Fruit fly (Drosophila melanogaster) whole organism, embryonic: ENCODE data around the gene Ror.

ENCODE experiments used
- Antp ChIP-seq: fragments of 200-800 bp; sonication (Bioruptor generic); optimal IDR thresholded peaks from 3 replicates; lab custom pipeline; 2016; ENCODE audit warnings: missing biosample characterization, missing genetic modification characterization
- Atf6 ChIP-seq: fragments of 200-800 bp; sonication (Bioruptor generic); IDR thresholded peaks from 2 replicates; pipeline ENCODE4 v1.3.6; 2022; ENCODE audit warnings: missing biosample characterization, missing genetic modification characterization
- Bdp1 ChIP-seq: fragments of 200-800 bp; sonication (Bioruptor generic); optimal IDR thresholded peaks from 3 replicates; lab custom pipeline; 2016; ENCODE audit warnings: missing biosample characterization, missing genetic modification characterization
- CG11504 ChIP-seq: fragments of 200-800 bp; sonication (Bioruptor generic); optimal IDR thresholded peaks from 3 replicates; lab custom pipeline; 2019; ENCODE audit warnings: missing biosample characterization, mild to moderate bottlenecking, missing genetic modification characterization, moderate library complexity
- CG12659 ChIP-seq: fragments of 200-800 bp; sonication (Bioruptor generic); optimal IDR thresholded peaks from 3 replicates; lab custom pipeline; 2017; ENCODE audit warnings: mild to moderate bottlenecking, missing biosample characterization, missing genetic modification reagents, missing genetic modification characterization
- CG13296 ChIP-seq: fragments of 200-800 bp; sonication (Bioruptor generic); optimal IDR thresholded peaks from 3 replicates; lab custom pipeline; 2018; ENCODE audit warnings: missing biosample characterization, mild to moderate bottlenecking, missing genetic modification characterization
- CG14667 ChIP-seq: fragments of 200-800 bp; sonication (Bioruptor generic); IDR thresholded peaks from 2 replicates; pipeline ENCODE4 v1.3.6; 2022; ENCODE audit warnings: missing biosample characterization, missing genetic modification characterization
- CG16779 ChIP-seq: fragments of 200-800 bp; sonication (Bioruptor generic); IDR thresholded peaks from 2 replicates; pipeline ENCODE4 v1.3.6; 2022; ENCODE audit warnings: missing biosample characterization, missing genetic modification characterization
- CG17802 ChIP-seq: fragments of 200-800 bp; sonication (Bioruptor generic); optimal IDR thresholded peaks from 2 replicates; lab custom pipeline; 2018; ENCODE audit warnings: missing biosample characterization, mild to moderate bottlenecking, missing genetic modification characterization, moderate library complexity
- CG1832 ChIP-seq: fragments of 200-800 bp; sonication (Bioruptor generic); optimal IDR thresholded peaks from 2 replicates; lab custom pipeline; 2017; ENCODE audit warnings: missing biosample characterization, mild to moderate bottlenecking, missing genetic modification characterization, inconsistent platforms
- CG2712 ChIP-seq: fragments of 200-800 bp; optimal IDR thresholded peaks from 3 replicates; lab custom pipeline; 2019; ENCODE audit warnings: missing biosample characterization, mild to moderate bottlenecking, missing genetic modification characterization, moderate library complexity
- CG30020 ChIP-seq: fragments of 200-800 bp; optimal IDR thresholded peaks from 2 replicates; lab custom pipeline; 2019; ENCODE audit warnings: missing biosample characterization, mild to moderate bottlenecking, missing genetic modification characterization, moderate library complexity
- CG33557 ChIP-seq: fragments of 200-800 bp; sonication (Bioruptor generic); optimal IDR thresholded peaks from 2 replicates; lab custom pipeline; 2019; ENCODE audit warnings: missing biosample characterization, mild to moderate bottlenecking, missing genetic modification characterization, moderate library complexity
- CG4282 ChIP-seq: fragments of 200-800 bp; sonication (Bioruptor generic); optimal IDR thresholded peaks from 2 replicates; lab custom pipeline; 2016; ENCODE audit warnings: missing biosample characterization, missing genetic modification characterization
- CG6254 ChIP-seq: fragments of 200-800 bp; sonication (Bioruptor generic); optimal IDR thresholded peaks from 3 replicates; lab custom pipeline; 2017; ENCODE audit warnings: mild to moderate bottlenecking, missing biosample characterization, missing genetic modification reagents, missing genetic modification characterization
- CG6791 ChIP-seq: fragments of 200-800 bp; sonication (Bioruptor generic); IDR thresholded peaks from 3 replicates; pipeline ENCODE4 v1.3.6; 2022; ENCODE audit warnings: missing biosample characterization, missing genetic modification characterization; ENCODE audit not compliant: partially characterized antibody
- CG8924 ChIP-seq: fragments of 200-800 bp; optimal IDR thresholded peaks from 3 replicates; lab custom pipeline; 2019; ENCODE audit warnings: missing biosample characterization, mild to moderate bottlenecking, missing genetic modification characterization, moderate library complexity
- CG9609 ChIP-seq: fragments of 200-800 bp; sonication (Bioruptor generic); optimal IDR thresholded peaks from 3 replicates; lab custom pipeline; 2016; ENCODE audit warnings: missing biosample characterization, missing genetic modification characterization
- CTCF ChIP-seq: fragments of 200-800 bp; sonication (Bioruptor generic); optimal IDR thresholded peaks from 2 replicates; lab custom pipeline; 2017; ENCODE audit warnings: missing biosample characterization, mild to moderate bottlenecking, missing genetic modification characterization, moderate library complexity
- D19B ChIP-seq: fragments of 200-800 bp; sonication (Bioruptor generic); optimal IDR thresholded peaks from 2 replicates; lab custom pipeline; 2017; ENCODE audit warnings: missing biosample characterization, mild to moderate bottlenecking, missing genetic modification characterization
- Dp ChIP-seq: fragments of 200-800 bp; sonication (Bioruptor generic); optimal IDR thresholded peaks from 2 replicates; lab custom pipeline; 2018; ENCODE audit warnings: missing biosample characterization, mild to moderate bottlenecking, missing genetic modification characterization, moderate library complexity
- Hmr ChIP-seq: fragments of 200-800 bp; sonication (Bioruptor generic); optimal IDR thresholded peaks from 3 replicates; lab custom pipeline; 2017; ENCODE audit warnings: mild to moderate bottlenecking, missing biosample characterization, missing genetic modification reagents, missing genetic modification characterization
- Hr78 ChIP-seq, 2 experiments: fragments of 200-800 bp in 1 of 2; fragments of >200 bp in 1 of 2; sonication (Bioruptor generic) in 1 of 2; optimal IDR thresholded peaks; 2 replicates each; lab custom pipeline; 2017 to 2019; ENCODE audit warnings: missing biosample characterization in 2 of 2, missing genetic modification characterization in 2 of 2, mild to moderate bottlenecking in 1 of 2, moderate library complexity in 1 of 2
- Meics ChIP-seq: fragments of 200-800 bp; sonication (Bioruptor generic); optimal IDR thresholded peaks from 2 replicates; lab custom pipeline; 2017; ENCODE audit warnings: missing biosample characterization, mild to moderate bottlenecking, missing genetic modification characterization
- NFAT ChIP-seq: fragments of 200-800 bp; sonication (Bioruptor generic); IDR thresholded peaks from 2 replicates; pipeline ENCODE4 v1.3.6; 2022; ENCODE audit warnings: missing biosample characterization, missing genetic modification characterization
- Rfx ChIP-seq: fragments of 200-800 bp; sonication (Bioruptor generic); IDR thresholded peaks from 2 replicates; pipeline ENCODE4 v1.3.6; 2022; ENCODE audit warnings: missing biosample characterization, missing genetic modification characterization
- Sry-β ChIP-seq: fragments of 200-800 bp; sonication (Bioruptor generic); optimal IDR thresholded peaks from 2 replicates; lab custom pipeline; 2018; ENCODE audit warnings: missing biosample characterization, mild to moderate bottlenecking, missing genetic modification characterization, moderate library complexity
- Ssrp ChIP-seq: fragments of 200-800 bp; sonication (Bioruptor generic); optimal IDR thresholded peaks from 2 replicates; lab custom pipeline; 2018; ENCODE audit warnings: missing biosample characterization, mild to moderate bottlenecking, missing genetic modification characterization, moderate library complexity
- Xbp1 ChIP-seq: fragments of 200-800 bp; sonication (Bioruptor generic); optimal IDR thresholded peaks from 3 replicates; lab custom pipeline; 2016; ENCODE audit warnings: missing biosample characterization, mild to moderate bottlenecking, missing genetic modification characterization
- bab2 ChIP-seq: fragments of 200-800 bp; sonication (Bioruptor generic); optimal IDR thresholded peaks from 2 replicates; lab custom pipeline; 2016; ENCODE audit warnings: missing biosample characterization, missing genetic modification characterization
- bigmax ChIP-seq: fragments of 200-800 bp; sonication (Bioruptor generic); optimal IDR thresholded peaks from 2 replicates; lab custom pipeline; 2018; ENCODE audit warnings: missing biosample characterization, mild to moderate bottlenecking, missing genetic modification characterization
- btn ChIP-seq: fragments of 200-800 bp; sonication (Bioruptor generic); optimal IDR thresholded peaks from 2 replicates; lab custom pipeline; 2016; ENCODE audit warnings: missing biosample characterization, missing genetic modification characterization
- chif ChIP-seq, 2 experiments: fragments of 200-800 bp; sonication (Bioruptor generic); optimal IDR thresholded peaks; 3 replicates each; lab custom pipeline; 2016; ENCODE audit warnings: missing biosample characterization in 2 of 2, missing genetic modification characterization in 2 of 2
- dan ChIP-seq: fragments of 200-800 bp; sonication (Bioruptor generic); IDR thresholded peaks from 2 replicates; pipeline ENCODE4 v1.3.6; 2022; ENCODE audit warnings: missing biosample characterization, missing genetic modification characterization
- dm ChIP-seq: fragments of 200-800 bp; sonication (Bioruptor generic); optimal IDR thresholded peaks from 3 replicates; lab custom pipeline; 2016; ENCODE audit warnings: missing biosample characterization, missing genetic modification characterization
- dmrt99B ChIP-seq: fragments of 200-800 bp; sonication (Bioruptor generic); optimal IDR thresholded peaks from 2 replicates; lab custom pipeline; 2018; ENCODE audit warnings: missing biosample characterization, mild to moderate bottlenecking, missing genetic modification characterization, moderate library complexity
- gcm ChIP-seq: fragments of 200-800 bp; sonication (Bioruptor generic); optimal IDR thresholded peaks from 2 replicates; lab custom pipeline; 2019; ENCODE audit warnings: missing biosample characterization, mild to moderate bottlenecking, missing genetic modification characterization, moderate library complexity
- grau ChIP-seq: fragments of 200-800 bp; optimal IDR thresholded peaks from 3 replicates; lab custom pipeline; 2019; ENCODE audit warnings: missing biosample characterization, mild to moderate bottlenecking, missing genetic modification characterization, moderate library complexity
- h ChIP-seq: fragments of >200 bp; optimal IDR thresholded peaks from 2 replicates; lab custom pipeline; 2017
- inv ChIP-seq: fragments of 200-800 bp; sonication (Bioruptor generic); IDR thresholded peaks from 2 replicates; pipeline ENCODE4 v1.3.6; 2022; ENCODE audit warnings: missing biosample characterization, missing genetic modification characterization; ENCODE audit not compliant: partially characterized antibody
- knrl ChIP-seq: fragments of 200-800 bp; sonication (Bioruptor generic); IDR thresholded peaks from 3 replicates; pipeline ENCODE4 v1.3.6; 2022; ENCODE audit warnings: missing biosample characterization, missing genetic modification characterization; ENCODE audit not compliant: partially characterized antibody
- onecut ChIP-seq: fragments of 200-800 bp; sonication (Bioruptor generic); IDR thresholded peaks from 2 replicates; pipeline ENCODE4 v1.3.6; 2022; ENCODE audit warnings: missing biosample characterization, missing genetic modification characterization
- pan ChIP-seq, 4 experiments: fragments of >200 bp in 3 of 4; fragments of 200-800 bp in 1 of 4; sonication (Bioruptor generic) in 1 of 4; optimal IDR thresholded peaks in 3 of 4; IDR thresholded peaks in 1 of 4; 2 replicates each; pipeline versions ENCODE4 v1.3.6 to Lab custom; 2017 to 2022; ENCODE audit warnings: missing biosample characterization in 2 of 4, missing genetic modification characterization in 2 of 4, mixed read lengths in 1 of 4
- sc ChIP-seq, 3 experiments: fragments of >200 bp in 2 of 3; fragments of 200-800 bp in 1 of 3; sonication (Bioruptor generic) in 1 of 3; optimal IDR thresholded peaks; 2 replicates in 2 of 3; 3 replicates in 1 of 3; lab custom pipeline; 2017; ENCODE audit warnings: mild to moderate bottlenecking in 1 of 3, missing biosample characterization in 1 of 3, missing genetic modification characterization in 1 of 3, missing genetic modification reagents in 1 of 3
- scrt ChIP-seq: fragments of 200-800 bp; sonication (Bioruptor generic); optimal IDR thresholded peaks from 2 replicates; lab custom pipeline; 2018; ENCODE audit warnings: missing biosample characterization, mild to moderate bottlenecking, missing genetic modification characterization, moderate library complexity
- unc-4 ChIP-seq: fragments of 200-800 bp; sonication (Bioruptor generic); IDR thresholded peaks from 2 replicates; pipeline ENCODE4 v1.3.6; 2022; ENCODE audit warnings: missing biosample characterization, missing genetic modification characterization; ENCODE audit not compliant: partially characterized antibody
- unpg ChIP-seq: fragments of 200-800 bp; sonication (Bioruptor generic); optimal IDR thresholded peaks from 3 replicates; lab custom pipeline; 2018; ENCODE audit warnings: missing biosample characterization, mild to moderate bottlenecking, missing genetic modification characterization, moderate library complexity
- yki ChIP-seq: fragments of >200 bp; optimal IDR thresholded peaks from 3 replicates; lab custom pipeline; 2018

Gene Ror

DNA sequence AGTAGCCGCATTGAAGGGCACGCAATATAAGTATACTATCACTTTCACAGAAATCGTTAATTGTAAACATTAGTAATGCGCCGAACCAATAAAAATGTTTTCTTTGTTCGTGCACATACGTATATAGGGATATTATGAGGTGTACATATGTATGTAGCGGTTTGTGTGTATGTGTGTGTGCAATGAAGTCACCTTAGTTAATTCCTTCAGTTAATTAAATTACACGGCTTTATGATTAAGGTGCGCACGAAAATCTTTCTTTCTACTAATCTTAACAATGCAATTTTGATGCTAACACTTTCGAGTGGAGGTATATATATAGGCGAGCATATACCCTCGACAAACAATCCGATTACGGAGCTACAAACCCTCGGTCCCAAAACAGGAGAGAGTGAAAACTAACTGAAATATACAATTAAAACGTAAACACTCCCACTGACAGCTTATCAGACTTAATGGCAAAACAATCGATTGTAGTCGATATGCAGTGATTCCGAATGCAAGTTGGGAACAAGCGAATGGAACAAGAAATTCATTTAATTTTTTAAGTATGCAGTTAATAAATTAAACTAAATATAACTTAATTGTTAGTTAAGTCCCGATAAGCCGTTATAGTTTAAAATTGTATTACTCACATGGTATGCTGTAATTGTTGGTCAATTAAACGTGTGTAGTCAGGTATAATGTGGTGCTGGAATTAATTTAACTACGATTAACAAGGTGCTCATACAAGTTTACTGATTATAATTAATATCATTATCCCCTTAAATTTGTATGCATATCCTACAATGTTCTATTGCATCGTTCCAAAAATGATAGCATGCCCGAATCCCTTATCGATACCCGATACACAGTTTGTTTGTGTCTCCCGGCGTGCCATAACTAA is 30.9 kb upstream of the Ror start, which contains the start of the genes Npc1a and Prosalpha6 (continued):
- no peak for TF ChIP-seq bab2 (GFP tag; lab: Kevin White, UChicago)
- no peak for TF ChIP-seq Bdp1 (GFP tag; lab: Kevin White, UChicago)
- TF ChIP-seq h (lab: Kevin White, UChicago) = no peak
- no peak for TF ChIP-seq sc (optimal IDR thresholded peaks at IDR 0.05; lab: Kevin White, UChicago)
- TF ChIP-seq sc (GFP tag; optimal IDR thresholded peaks at IDR 0.05; lab: Kevin White, UChicago) = no peak
- peak; percentile 46 for TF ChIP-seq Sry-β (GFP tag; lab: Kevin White, UChicago)
- TF ChIP-seq CG1832 (GFP tag; lab: Kevin White, UChicago) = no peak
- no peak for TF ChIP-seq dan (GFP tag; lab: Robert Waterston, UW)
- no peak for TF ChIP-seq chif (GFP tag; optimal IDR thresholded peaks at IDR 0.05; lab: Kevin White, UChicago)
- TF ChIP-seq CG8924 (tag; lab: Kevin White, UChicago) = peak; percentile 47
- TF ChIP-seq pan (optimal IDR thresholded peaks at IDR 0.05; lab: Kevin White, UChicago) = no peak
- no peak for TF ChIP-seq pan (GFP tag; optimal IDR thresholded peaks at IDR 0.05 in 1 of 2, IDR thresholded peaks at IDR 0.05 in 1 of 2)
- no peak for TF ChIP-seq CG16779
- TF ChIP-seq Atf6 (GFP tag; lab: Robert Waterston, UW) = no peak
- TF ChIP-seq Antp (GFP tag; lab: Kevin White, UChicago) = no peak
- TF ChIP-seq Meics (GFP tag; lab: Kevin White, UChicago) = no peak
- no peak for TF ChIP-seq CG11504 (tag; lab: Kevin White, UChicago)
- no peak for TF ChIP-seq gcm (GFP tag; lab: Kevin White, UChicago)
- TF ChIP-seq grau (tag; lab: Kevin White, UChicago) = no peak
- TF ChIP-seq inv = peak; percentile 66; the same call in 1 of the 2 replicates
- no peak for TF ChIP-seq dmrt99B (tag; lab: Kevin White, UChicago)
- peak; percentile 74 for TF ChIP-seq knrl (GFP tag; lab: Robert Waterston, UW)
- TF ChIP-seq yki (lab: Kevin White, UChicago) = no peak
- TF ChIP-seq CG30020 (tag; lab: Kevin White, UChicago) = peak; percentile 99
- peak; percentile 25 for TF ChIP-seq CG17802 (tag; lab: Kevin White, UChicago)
- TF ChIP-seq Hr78 (GFP tag; optimal IDR thresholded peaks at IDR 0.05; lab: Kevin White, UChicago) = no peak
- peak; percentile 63 for TF ChIP-seq CG12659
- TF ChIP-seq onecut (GFP tag; lab: Robert Waterston, UW) = no peak
- TF ChIP-seq dm (GFP tag; lab: Kevin White, UChicago) = no peak
- TF ChIP-seq NFAT (GFP tag; lab: Robert Waterston, UW) = no peak
- peak; percentile 82 for TF ChIP-seq CG14667 (GFP tag; lab: Robert Waterston, UW)
- no peak for TF ChIP-seq btn (GFP tag; lab: Kevin White, UChicago)
- TF ChIP-seq CG6791 = peak; percentile 56; the same call in 2 of the 3 replicates
- TF ChIP-seq Ssrp (tag; lab: Kevin White, UChicago) = no peak
- TF ChIP-seq CG6254 (GFP tag; lab: Kevin White, UChicago) = peak; percentile 53
- peak; percentile 6 for TF ChIP-seq CG33557
- no peak for TF ChIP-seq CG4282 (GFP tag; lab: Kevin White, UChicago)
- TF ChIP-seq Dp (GFP tag; lab: Kevin White, UChicago) = peak; percentile 23
- no peak for TF ChIP-seq Hmr (GFP tag; lab: Kevin White, UChicago)
- no peak for TF ChIP-seq CTCF (GFP tag; lab: Kevin White, UChicago)
- TF ChIP-seq unpg (GFP tag; lab: Kevin White, UChicago) = no peak
- TF ChIP-seq Xbp1 (GFP tag; lab: Kevin White, UChicago) = peak; percentile 15
- peak; percentile 51 for TF ChIP-seq CG2712 (tag; lab: Kevin White, UChicago)
- TF ChIP-seq unc-4 (GFP tag; lab: Robert Waterston, UW) = peak; percentile 67
- no peak for TF ChIP-seq CG9609 (GFP tag; lab: Kevin White, UChicago)
- peak; percentile 14 for TF ChIP-seq scrt
- TF ChIP-seq CG13296 (GFP tag; lab: Kevin White, UChicago) = no peak
- TF ChIP-seq Rfx (GFP tag; lab: Robert Waterston, UW) = no peak
- peak; percentile 11 for TF ChIP-seq D19B (GFP tag; lab: Kevin White, UChicago)
- no peak for TF ChIP-seq bigmax (GFP tag; lab: Kevin White, UChicago)
